Fruit fly (Drosophila melanogaster) whole organism, embryonic: ENCODE data around the gene Cyp310a1.

Source experiments
- Adf1 ChIP-seq: fragments of 200-800 bp; sonication (Bioruptor generic); IDR thresholded peaks from 2 replicates; pipeline ENCODE4 v1.3.6; 2022; ENCODE audit warnings: missing biosample characterization, missing genetic modification characterization
- Atf3 ChIP-seq: fragments of 200-800 bp; sonication (Bioruptor generic); optimal IDR thresholded peaks from 3 replicates; lab custom pipeline; 2016; ENCODE audit warnings: missing biosample characterization, missing genetic modification characterization
- Blimp-1 ChIP-seq: fragments of 200-800 bp; sonication (Bioruptor generic); optimal IDR thresholded peaks from 3 replicates; lab custom pipeline; 2018; ENCODE audit warnings: missing biosample characterization, missing genetic modification characterization, mild to moderate bottlenecking, moderate library complexity, missing genetic modification reagents
- BtbVII ChIP-seq: fragments of 200-800 bp; sonication (Bioruptor generic); optimal IDR thresholded peaks from 3 replicates; lab custom pipeline; 2017; ENCODE audit warnings: missing biosample characterization, mild to moderate bottlenecking, missing genetic modification characterization
- CG10543 ChIP-seq: fragments of 200-800 bp; sonication (Bioruptor generic); optimal IDR thresholded peaks from 3 replicates; lab custom pipeline; 2017; ENCODE audit warnings: missing biosample characterization, mild to moderate bottlenecking, missing genetic modification characterization, moderate library complexity
- CG10979 ChIP-seq: fragments of 200-800 bp; sonication (Bioruptor generic); optimal IDR thresholded peaks from 2 replicates; lab custom pipeline; 2018; ENCODE audit warnings: missing biosample characterization, mild to moderate bottlenecking, missing genetic modification characterization, moderate library complexity
- CG17568 ChIP-seq: fragments of 200-800 bp; sonication (Bioruptor generic); optimal IDR thresholded peaks from 2 replicates; lab custom pipeline; 2018; ENCODE audit warnings: missing biosample characterization, mild to moderate bottlenecking, missing genetic modification characterization, moderate library complexity
- CG17802 ChIP-seq: fragments of 200-800 bp; sonication (Bioruptor generic); optimal IDR thresholded peaks from 2 replicates; lab custom pipeline; 2018; ENCODE audit warnings: missing biosample characterization, mild to moderate bottlenecking, missing genetic modification characterization, moderate library complexity
- CG3281 ChIP-seq: fragments of 200-800 bp; sonication (Bioruptor generic); optimal IDR thresholded peaks from 3 replicates; lab custom pipeline; 2017; ENCODE audit warnings: missing biosample characterization, mild to moderate bottlenecking, missing genetic modification characterization
- CG33213 ChIP-seq: fragments of 200-800 bp; sonication (Bioruptor generic); optimal IDR thresholded peaks from 3 replicates; lab custom pipeline; 2016; ENCODE audit warnings: missing biosample characterization, missing genetic modification characterization
- CG3407 ChIP-seq: fragments of 200-800 bp; sonication (Bioruptor generic); optimal IDR thresholded peaks from 2 replicates; lab custom pipeline; 2018; ENCODE audit warnings: missing biosample characterization, mild to moderate bottlenecking, missing genetic modification characterization
- CG3838 ChIP-seq: fragments of 200-800 bp; sonication (Bioruptor generic); optimal IDR thresholded peaks from 3 replicates; lab custom pipeline; 2016; ENCODE audit warnings: missing biosample characterization, missing genetic modification characterization
- CG4360 ChIP-seq: fragments of 200-800 bp; sonication (Bioruptor generic); IDR thresholded peaks from 2 replicates; pipeline ENCODE4 v1.3.6; 2022; ENCODE audit warnings: missing biosample characterization, missing genetic modification characterization
- CG4424 ChIP-seq: fragments of 200-800 bp; sonication (Bioruptor generic); optimal IDR thresholded peaks from 3 replicates; lab custom pipeline; 2016; ENCODE audit warnings: missing biosample characterization, missing genetic modification characterization
- CG4854 ChIP-seq: fragments of 200-800 bp; sonication (Bioruptor generic); optimal IDR thresholded peaks from 2 replicates; lab custom pipeline; 2016; ENCODE audit warnings: missing biosample characterization, missing genetic modification characterization, inconsistent platforms
- CG5245 ChIP-seq: fragments of 200-800 bp; sonication (Bioruptor generic); optimal IDR thresholded peaks from 3 replicates; lab custom pipeline; 2016; ENCODE audit warnings: missing biosample characterization, missing genetic modification characterization
- CG6272 ChIP-seq: fragments of 200-800 bp; sonication (Bioruptor generic); IDR thresholded peaks from 2 replicates; pipeline ENCODE4 v1.3.6; 2022; ENCODE audit warnings: missing biosample characterization, missing genetic modification characterization
- CG6683 ChIP-seq: fragments of 200-800 bp; sonication (Bioruptor generic); optimal IDR thresholded peaks from 2 replicates; lab custom pipeline; 2017; ENCODE audit warnings: missing biosample characterization, mild to moderate bottlenecking, missing genetic modification characterization, missing genetic modification reagents
- CG7987 ChIP-seq: fragments of 200-800 bp; sonication (Bioruptor generic); optimal IDR thresholded peaks from 2 replicates; lab custom pipeline; 2018; ENCODE audit warnings: missing biosample characterization, mild to moderate bottlenecking, missing genetic modification characterization, moderate library complexity
- CG8944 ChIP-seq: fragments of 200-800 bp; sonication (Bioruptor generic); optimal IDR thresholded peaks from 3 replicates; lab custom pipeline; 2016; ENCODE audit warnings: missing biosample characterization, missing genetic modification characterization
- CG9437 ChIP-seq: fragments of 200-800 bp; sonication (Bioruptor generic); optimal IDR thresholded peaks from 2 replicates; lab custom pipeline; 2018; ENCODE audit warnings: missing biosample characterization, mild to moderate bottlenecking, missing genetic modification characterization
- D19A ChIP-seq: fragments of 200-800 bp; optimal IDR thresholded peaks from 3 replicates; lab custom pipeline; 2019; ENCODE audit warnings: missing biosample characterization, mild to moderate bottlenecking, missing genetic modification characterization, moderate library complexity
- Ets97D ChIP-seq: fragments of 200-800 bp; sonication (Bioruptor generic); optimal IDR thresholded peaks from 3 replicates; lab custom pipeline; 2016; ENCODE audit warnings: missing biosample characterization, missing genetic modification characterization
- Fer3 ChIP-seq: fragments of 200-800 bp; sonication (Bioruptor generic); optimal IDR thresholded peaks from 2 replicates; lab custom pipeline; 2018; ENCODE audit warnings: missing biosample characterization, mild to moderate bottlenecking, missing genetic modification characterization, moderate library complexity
- Hand ChIP-seq: fragments of 200-800 bp; sonication (Bioruptor generic); optimal IDR thresholded peaks from 2 replicates; lab custom pipeline; 2017; ENCODE audit warnings: mild to moderate bottlenecking, missing biosample characterization, missing genetic modification reagents, missing genetic modification characterization
- HmgD ChIP-seq: fragments of 200-800 bp; sonication (Bioruptor generic); optimal IDR thresholded peaks from 3 replicates; lab custom pipeline; 2016; ENCODE audit warnings: missing biosample characterization, missing genetic modification characterization
- Hr3 ChIP-seq: fragments of 200-800 bp; sonication (Bioruptor generic); optimal IDR thresholded peaks from 3 replicates; lab custom pipeline; 2016; ENCODE audit warnings: missing biosample characterization, missing genetic modification characterization
- Med ChIP-seq: fragments of 200-800 bp; sonication (Bioruptor generic); peaks from one replicate; lab custom pipeline; 2016; ENCODE audit warnings: missing biosample characterization, missing genetic modification characterization, mild to moderate bottlenecking, inconsistent platforms, moderate library complexity
- Sry-δ ChIP-seq: fragments of 200-800 bp; sonication (Bioruptor generic); optimal IDR thresholded peaks from 2 replicates; lab custom pipeline; 2016; ENCODE audit warnings: missing biosample characterization, missing genetic modification characterization
- Ssrp ChIP-seq: fragments of 200-800 bp; sonication (Bioruptor generic); optimal IDR thresholded peaks from 2 replicates; lab custom pipeline; 2018; ENCODE audit warnings: missing biosample characterization, mild to moderate bottlenecking, missing genetic modification characterization, moderate library complexity
- Taf1 ChIP-seq: fragments of 200-800 bp; sonication (Bioruptor generic); IDR thresholded peaks from 2 replicates; pipeline ENCODE4 v1.3.6; 2022; ENCODE audit warnings: missing biosample characterization, missing genetic modification characterization
- bcd ChIP-seq: fragments of 200-800 bp; sonication (Bioruptor generic); optimal IDR thresholded peaks from 2 replicates; lab custom pipeline; 2017; ENCODE audit warnings: missing biosample characterization, mild to moderate bottlenecking, missing genetic modification characterization
- dati ChIP-seq: fragments of 200-800 bp; sonication (Bioruptor generic); IDR thresholded peaks from 2 replicates; pipeline ENCODE4 v1.3.6; 2022; ENCODE audit warnings: missing biosample characterization, missing genetic modification characterization
- dm ChIP-seq: fragments of 200-800 bp; sonication (Bioruptor generic); optimal IDR thresholded peaks from 3 replicates; lab custom pipeline; 2016; ENCODE audit warnings: missing biosample characterization, missing genetic modification characterization
- ems ChIP-seq: fragments of 200-800 bp; sonication (Bioruptor generic); optimal IDR thresholded peaks from 3 replicates; lab custom pipeline; 2016; ENCODE audit warnings: missing biosample characterization, missing genetic modification characterization
- ftz-f1 ChIP-seq: fragments of 200-800 bp; sonication (Bioruptor generic); optimal IDR thresholded peaks from 2 replicates; lab custom pipeline; 2016; ENCODE audit warnings: missing biosample characterization, missing genetic modification characterization
- fu2 ChIP-seq: fragments of 200-800 bp; sonication (Bioruptor generic); optimal IDR thresholded peaks from 2 replicates; lab custom pipeline; 2016; ENCODE audit warnings: missing biosample characterization, missing genetic modification characterization
- insv ChIP-seq, 2 experiments: fragments of 200-800 bp; sonication (Bioruptor generic); optimal IDR thresholded peaks; 3 replicates each; lab custom pipeline; 2016 to 2018; ENCODE audit warnings: missing biosample characterization in 2 of 2, missing genetic modification characterization in 2 of 2
- inv ChIP-seq: fragments of 200-800 bp; sonication (Bioruptor generic); IDR thresholded peaks from 2 replicates; pipeline ENCODE4 v1.3.6; 2022; ENCODE audit warnings: missing biosample characterization, missing genetic modification characterization; ENCODE audit not compliant: partially characterized antibody
- jigr1 ChIP-seq: fragments of 200-800 bp; sonication (Bioruptor generic); IDR thresholded peaks from 3 replicates; pipeline ENCODE4 v1.3.6; 2022; ENCODE audit warnings: missing biosample characterization, missing genetic modification characterization
- knrl ChIP-seq: fragments of 200-800 bp; sonication (Bioruptor generic); IDR thresholded peaks from 3 replicates; pipeline ENCODE4 v1.3.6; 2022; ENCODE audit warnings: missing biosample characterization, missing genetic modification characterization; ENCODE audit not compliant: partially characterized antibody
- mld ChIP-seq: fragments of 200-800 bp; sonication (Bioruptor generic); IDR thresholded peaks from 3 replicates; pipeline ENCODE4 v1.3.6; 2022; ENCODE audit warnings: missing biosample characterization, missing genetic modification characterization; ENCODE audit not compliant: partially characterized antibody
- odd ChIP-seq: fragments of 200-800 bp; sonication (Bioruptor generic); optimal IDR thresholded peaks from 2 replicates; lab custom pipeline; 2017; ENCODE audit warnings: missing biosample characterization, mild to moderate bottlenecking, missing genetic modification characterization
- p53 ChIP-seq: fragments of 200-800 bp; sonication (Bioruptor generic); optimal IDR thresholded peaks from 2 replicates; lab custom pipeline; 2016; ENCODE audit warnings: missing biosample characterization, missing genetic modification characterization
- pb ChIP-seq: fragments of 200-800 bp; sonication (Bioruptor generic); optimal IDR thresholded peaks from 3 replicates; lab custom pipeline; 2016; ENCODE audit warnings: missing biosample characterization, missing genetic modification characterization
- rib ChIP-seq: fragments of 200-800 bp; sonication (Bioruptor generic); IDR thresholded peaks from 2 replicates; pipeline ENCODE4 v1.3.6; 2022; ENCODE audit warnings: missing biosample characterization, missing genetic modification characterization
- tna ChIP-seq: fragments of 200-800 bp; sonication (Bioruptor generic); IDR thresholded peaks from 2 replicates; pipeline ENCODE4 v1.3.6; 2022; ENCODE audit warnings: missing biosample characterization, missing genetic modification characterization; ENCODE audit not compliant: partially characterized antibody
- tx ChIP-seq: fragments of 200-800 bp; sonication (Bioruptor generic); optimal IDR thresholded peaks from 2 replicates; lab custom pipeline; 2016; ENCODE audit warnings: missing biosample characterization, missing genetic modification characterization
- unpg ChIP-seq: fragments of 200-800 bp; sonication (Bioruptor generic); optimal IDR thresholded peaks from 3 replicates; lab custom pipeline; 2018; ENCODE audit warnings: missing biosample characterization, mild to moderate bottlenecking, missing genetic modification characterization, moderate library complexity
- zf30C ChIP-seq: fragments of 200-800 bp; sonication (Bioruptor generic); optimal IDR thresholded peaks from 3 replicates; lab custom pipeline; 2018; ENCODE audit warnings: missing biosample characterization, mild to moderate bottlenecking, missing genetic modification characterization

The Cyp310a1 gene

dm6 chr2L:18688646-18689296 lies 36.0 kb upstream of the Cyp310a1 start, which contains the start of gene msl-1 (continued):
- TF ChIP-seq CG6683 (GFP tag; lab: Kevin White, UChicago) (no peak), CG17568 (GFP tag; lab: Kevin White, UChicago) (no peak), pb (GFP tag; lab: Kevin White, UChicago) (no peak), ems (no peak), zf30C (no peak), Med (peak; percentile 86), D19A (tag; lab: Kevin White, UChicago) (no peak), BtbVII (GFP tag; lab: Kevin White, UChicago) (no peak), CG4424 (no peak), CG3838 (GFP tag; lab: Kevin White, UChicago) (no peak), insv (GFP tag; optimal IDR thresholded peaks at IDR 0.05; lab: Kevin White, UChicago) (no peak), dati (GFP tag; lab: Robert Waterston, UW) (no peak), jigr1 (GFP tag; lab: Robert Waterston, UW) (no peak), HmgD (GFP tag; lab: Kevin White, UChicago) (peak; percentile 79), Blimp-1 (GFP tag; lab: Kevin White, UChicago) (no peak), CG4854 (GFP tag; lab: Kevin White, UChicago) (no peak), rib (GFP tag; lab: Robert Waterston, UW) (no peak), CG9437 (GFP tag; lab: Kevin White, UChicago) (no peak), Hand (GFP tag; lab: Kevin White, UChicago) (no peak), CG5245 (no peak), CG7987 (GFP tag; lab: Kevin White, UChicago) (no peak), tna (GFP tag; lab: Robert Waterston, UW) (peak; percentile 88), Hr3 (GFP tag; lab: Kevin White, UChicago) (peak; percentile 12), Atf3 (GFP tag; lab: Kevin White, UChicago) (peak; percentile 13), CG10979 (no peak), knrl (GFP tag; lab: Robert Waterston, UW) (peak; percentile 95), CG33213 (GFP tag; lab: Kevin White, UChicago) (peak; percentile 47), unpg (GFP tag; lab: Kevin White, UChicago) (no peak), inv (peak; percentile 97), odd (no peak), p53 (GFP tag; lab: Kevin White, UChicago) (no peak), ftz-f1 (no peak), Ets97D (peak; percentile 75), Ssrp (no peak), dm (peak; percentile 55), CG10543 (GFP tag; lab: Kevin White, UChicago) (no peak), CG3407 (GFP tag; lab: Kevin White, UChicago) (no peak), CG6272 (GFP tag; lab: Robert Waterston, UW) (peak; percentile 75), CG4360 (GFP tag; lab: Robert Waterston, UW) (no peak), Adf1 (GFP tag; lab: Robert Waterston, UW) (no peak), CG3281 (GFP tag; lab: Kevin White, UChicago) (no peak), tx (peak; percentile 11), bcd (GFP tag; lab: Kevin White, UChicago) (no peak), Fer3 (no peak), mld (GFP tag; lab: Robert Waterston, UW) (peak; percentile 94), Sry-δ (GFP tag; lab: Kevin White, UChicago) (peak; percentile 92), Taf1 (GFP tag; lab: Robert Waterston, UW) (no peak), CG17802 (peak; percentile 12), CG8944 (GFP tag; lab: Kevin White, UChicago) (peak; percentile 39), fu2 (GFP tag; lab: Kevin White, UChicago) (peak; percentile 3)
